Worm (Caenorhabditis elegans): Measurements from ENCODE around the gene W06G6.2.

DNA sequence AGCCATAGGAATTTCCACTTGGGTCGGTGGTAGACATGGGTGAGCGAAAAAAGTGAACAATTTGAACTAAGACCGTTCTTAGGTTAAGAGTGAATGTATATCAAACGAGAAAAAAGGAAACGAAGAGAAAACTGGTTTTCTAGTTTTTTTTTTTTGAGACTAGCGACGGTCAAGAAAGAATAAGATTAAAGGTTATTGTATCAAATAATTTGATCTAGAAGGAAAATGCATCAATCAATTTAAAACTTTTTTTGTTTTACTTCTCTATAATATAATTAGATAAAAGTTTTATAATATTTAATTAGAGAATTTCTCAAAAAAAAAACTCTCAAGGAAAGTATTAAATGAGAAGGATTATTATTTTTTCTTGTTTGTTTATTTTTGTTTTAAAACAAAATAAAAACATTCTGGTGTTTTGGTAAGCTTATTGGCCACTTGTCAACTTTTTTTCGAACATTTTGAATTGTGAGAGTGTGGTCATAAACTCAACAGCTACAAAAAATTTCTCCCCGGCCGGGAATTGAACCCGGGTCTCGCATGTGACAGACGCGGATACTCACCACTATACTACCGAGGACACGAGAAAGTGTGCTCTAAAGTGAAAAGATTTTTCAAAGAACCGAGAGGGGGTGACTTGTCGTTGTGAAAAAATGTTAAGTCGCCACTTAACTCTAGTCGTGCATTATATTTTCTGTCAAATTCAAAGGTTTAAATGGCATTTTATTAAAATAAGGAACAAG lies 16.3 kb downstream of the W06G6.2 start, which contains the start of gene W06G6.17:
- TF ChIP-seq nhr-76 (tag; optimal IDR thresholded peaks at IDR 0.05): no peak
- no peak for TF ChIP-seq fos-1 (tag; optimal IDR thresholded peaks at IDR 0.05)
- TF ChIP-seq lin-39 (tag; optimal IDR thresholded peaks at IDR 0.05): no peak
- TF ChIP-seq hmg-1.1 (GFP tag; IDR thresholded peaks at IDR 0.05): no peak
- TF ChIP-seq unc-62 (GFP tag; optimal IDR thresholded peaks at IDR 0.05 in 1 of 2): no peak
- no peak for TF ChIP-seq unc-62 (tag; optimal IDR thresholded peaks at IDR 0.05)
- no peak for TF ChIP-seq ztf-11 (tag; optimal IDR thresholded peaks at IDR 0.05)
- TF ChIP-seq mdl-1 (tag; optimal IDR thresholded peaks at IDR 0.05): no peak
- no peak for TF ChIP-seq dpl-1 (GFP tag; optimal IDR thresholded peaks at IDR 0.05)
- no peak for TF ChIP-seq ama-1 (optimal IDR thresholded peaks at IDR 0.05)
- TF ChIP-seq F26F4.8 (GFP tag; conservative IDR thresholded peaks at IDR 0.05): 0 out of 2 replicates have a peak, but pooled peaks have one; percentile 38
- TF ChIP-seq F49E8.2 (tag; optimal IDR thresholded peaks at IDR 0.05; ENCODE audit: borderline replicate concordance): no peak
- no peak for TF ChIP-seq nhr-11 (tag; optimal IDR thresholded peaks at IDR 0.05)
